Worm (Caenorhabditis elegans) whole organism, L4/young adult: ENCODE measurements around the gene srg-32.

Source experiments
- W03F9.2 ChIP-seq: fragments of 150-350 bp; optimal IDR thresholded peaks from 2 replicates; lab custom pipeline; 2014; ENCODE audit warnings: missing biosample characterization, missing genetic modification characterization
- dao-5 ChIP-seq: sonication (generic microtip); optimal IDR thresholded peaks from 2 replicates; lab custom pipeline; 2016; ENCODE audit warnings: missing genotype, missing genetic modification characterization, moderate library complexity, missing compliant biosample characterization
- him-1 ChIP-seq: sonication (generic microtip); optimal IDR thresholded peaks from 2 replicates; lab custom pipeline; 2016; ENCODE audit warnings: missing genotype, missing genetic modification reagents, missing genetic modification characterization, missing compliant biosample characterization

DNA sequence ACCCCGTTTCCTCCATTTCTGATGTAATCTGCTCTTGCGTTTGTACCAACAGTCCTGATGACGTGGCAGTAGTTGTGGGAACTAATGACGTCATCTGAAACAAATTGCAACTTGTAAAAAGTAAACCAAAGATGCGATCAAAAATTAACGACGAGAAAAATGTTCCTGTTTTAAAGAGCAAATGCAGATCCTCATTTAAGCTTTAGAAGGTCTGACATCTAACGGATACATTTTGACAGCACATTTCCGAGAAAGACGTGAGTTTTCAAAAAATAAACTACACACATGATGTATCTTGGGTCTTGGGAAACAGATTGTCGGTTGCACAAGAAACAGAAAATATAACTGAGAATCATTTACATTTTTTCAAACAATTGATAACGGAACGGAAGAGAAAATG, 26.9 kb upstream of the srg-32 start, which contains the start of gene H09F14.1:
- TF ChIP-seq dao-5 (tag; lab: Kevin White, UChicago) (no peak), him-1 (tag; lab: Kevin White, UChicago) (no peak), W03F9.2 (tag; lab: Kevin White, UChicago) (no peak)
